Worm (Caenorhabditis elegans) whole organism, L4 larva: ENCODE data around the gene irld-22.

Experiments
- D1046.2 ChIP-seq: fragments of 200-800 bp; sonication (Bioruptor generic); IDR thresholded peaks from 2 replicates; pipeline ENCODE4 v1.3.6; 2022; ENCODE audit warnings: missing genetic modification characterization, missing compliant biosample characterization
- F37D6.2 ChIP-seq: sonication (generic microtip); optimal IDR thresholded peaks from 2 replicates; lab custom pipeline; 2016; ENCODE audit warnings: mild to moderate bottlenecking, missing genetic modification characterization, missing compliant biosample characterization
- F44E2.7 ChIP-seq: fragments of 200-800 bp; sonication (Bioruptor generic); IDR thresholded peaks from 2 replicates; pipeline ENCODE4 v2.1.2; 2022; ENCODE audit warnings: missing genetic modification characterization, missing compliant biosample characterization
- F49E8.2 ChIP-seq: sonication (generic microtip); optimal IDR thresholded peaks from 2 replicates; lab custom pipeline; 2016; ENCODE audit warnings: missing compliant biosample characterization, mild to moderate bottlenecking, missing genetic modification characterization, borderline replicate concordance
- R02D3.7 ChIP-seq: fragments of 150-350 bp; sonication (generic microtip); optimal IDR thresholded peaks from 3 replicates; lab custom pipeline; 2014; ENCODE audit warnings: missing biosample characterization, missing genetic modification characterization
- T20F7.1 ChIP-seq: fragments of 200-800 bp; sonication (Bioruptor generic); optimal IDR thresholded peaks from 2 replicates; lab custom pipeline; 2018; ENCODE audit warnings: mild to moderate bottlenecking, missing genetic modification characterization, missing compliant biosample characterization
- aha-1 ChIP-seq: fragments of 150-350 bp; peaks from one replicate; lab custom pipeline; 2014; ENCODE audit warnings: missing biosample characterization, missing genetic modification characterization
- ama-1 ChIP-seq: fragments of 150-350 bp; optimal IDR thresholded peaks from 2 replicates; lab custom pipeline; 2014; ENCODE audit warnings: inconsistent platforms, mixed read lengths
- arid-1 ChIP-seq: fragments of 200-800 bp; sonication (Bioruptor generic); conservative IDR thresholded peaks from 2 replicates; pipeline ENCODE4 v1.3.6; 2022; ENCODE audit warnings: missing genetic modification reagents, missing genetic modification characterization, missing compliant biosample characterization
- ceh-82 ChIP-seq: sonication (generic microtip); optimal IDR thresholded peaks from 2 replicates; lab custom pipeline; 2017; ENCODE audit warnings: missing biosample characterization, missing genetic modification characterization
- daf-12 ChIP-seq: fragments of 150-350 bp; optimal IDR thresholded peaks from 2 replicates; lab custom pipeline; 2014; ENCODE audit warnings: missing biosample characterization, missing genetic modification reagents, missing genetic modification characterization
- dpl-1 ChIP-seq: fragments of 150-350 bp; optimal IDR thresholded peaks from 2 replicates; lab custom pipeline; 2014; ENCODE audit warnings: missing biosample characterization, missing genetic modification reagents, missing genetic modification characterization
- dve-1 ChIP-seq: sonication (generic microtip); optimal IDR thresholded peaks from 2 replicates; lab custom pipeline; 2017; ENCODE audit warnings: antibody characterized with exemption, mild to moderate bottlenecking, missing genetic modification characterization, missing compliant biosample characterization; ENCODE audit not compliant: insufficient read depth
- egl-27 ChIP-seq: sonication (generic microtip); optimal IDR thresholded peaks from 3 replicates; lab custom pipeline; 2017; ENCODE audit warnings: missing biosample characterization, missing genetic modification reagents, missing genetic modification characterization
- egl-43 ChIP-seq: fragments of 200-800 bp; sonication (Bioruptor generic); IDR thresholded peaks from 2 replicates; pipeline ENCODE4 v1.3.6; 2022; ENCODE audit warnings: missing genetic modification reagents, missing genetic modification characterization, missing compliant biosample characterization
- fos-1 ChIP-seq: fragments of 150-350 bp; optimal IDR thresholded peaks from 2 replicates; lab custom pipeline; 2014; ENCODE audit warnings: missing biosample characterization, missing genetic modification characterization
- lin-1 ChIP-seq: fragments of 200-800 bp; sonication (Bioruptor generic); IDR thresholded peaks from 2 replicates; pipeline ENCODE4 v1.3.6; 2022; ENCODE audit warnings: missing genetic modification reagents, missing genetic modification characterization, missing compliant biosample characterization
- lsy-2 ChIP-seq, 2 experiments: fragments of 150-350 bp in 1 of 2; sonication (generic microtip) in 1 of 2; optimal IDR thresholded peaks; 2 replicates each; lab custom pipeline; 2014 to 2017; ENCODE audit warnings: missing biosample characterization in 2 of 2, missing genetic modification characterization in 2 of 2
- mep-1 ChIP-seq: fragments of 150-350 bp; sonication (generic microtip); optimal IDR thresholded peaks from 3 replicates; lab custom pipeline; 2014; ENCODE audit warnings: missing biosample characterization, missing genetic modification characterization
- mxl-2 ChIP-seq: fragments of 200-800 bp; sonication (Bioruptor generic); conservative IDR thresholded peaks from 2 replicates; pipeline ENCODE4 v1.3.6; 2022; ENCODE audit warnings: missing genetic modification reagents, missing genetic modification characterization, missing compliant biosample characterization
- nhr-10 ChIP-seq: fragments of 150-350 bp; optimal IDR thresholded peaks from 2 replicates; lab custom pipeline; 2014; ENCODE audit warnings: missing biosample characterization, missing genetic modification characterization
- nhr-11 ChIP-seq: fragments of 150-350 bp; optimal IDR thresholded peaks from 2 replicates; lab custom pipeline; 2014; ENCODE audit warnings: missing biosample characterization, missing genetic modification characterization
- nhr-237 ChIP-seq: sonication (generic microtip); optimal IDR thresholded peaks from 2 replicates; lab custom pipeline; 2017; ENCODE audit warnings: missing biosample characterization, missing genetic modification characterization
- nhr-25 ChIP-seq: sonication (generic microtip); optimal IDR thresholded peaks from 2 replicates; lab custom pipeline; 2017; ENCODE audit warnings: missing genetic modification characterization, mild to moderate bottlenecking, missing compliant biosample characterization, antibody characterized with exemption, moderate library complexity, borderline replicate concordance; ENCODE audit not compliant: insufficient read depth
- nhr-41 ChIP-seq: fragments of 200-800 bp; sonication (Bioruptor generic); IDR thresholded peaks from 2 replicates; pipeline ENCODE4 v1.3.6; 2022; ENCODE audit warnings: missing genetic modification reagents, missing genetic modification characterization, missing compliant biosample characterization
- nhr-48 ChIP-seq: sonication (generic microtip); optimal IDR thresholded peaks from 2 replicates; lab custom pipeline; 2016; ENCODE audit warnings: mild to moderate bottlenecking, missing genetic modification characterization, missing compliant biosample characterization
- pqm-1 ChIP-seq: sonication (generic microtip); optimal IDR thresholded peaks from 2 replicates; lab custom pipeline; 2017; ENCODE audit warnings: missing biosample characterization, missing genetic modification characterization
- snpc-1.2 ChIP-seq: fragments of 200-800 bp; sonication (Bioruptor generic); IDR thresholded peaks from 2 replicates; pipeline ENCODE4 v1.3.6; 2022; ENCODE audit warnings: missing genetic modification reagents, missing genetic modification characterization, missing compliant biosample characterization
- spr-3 ChIP-seq: fragments of 200-800 bp; sonication (Bioruptor generic); optimal IDR thresholded peaks from 2 replicates; lab custom pipeline; 2018; ENCODE audit warnings: mild to moderate bottlenecking, missing genetic modification characterization, missing compliant biosample characterization
- unc-130 ChIP-seq: sonication (generic microtip); optimal IDR thresholded peaks from 2 replicates; lab custom pipeline; 2016; ENCODE audit warnings: missing genetic modification reagents, missing genetic modification characterization, missing compliant biosample characterization
- vab-7 ChIP-seq: fragments of 200-800 bp; sonication (Bioruptor generic); IDR thresholded peaks from 2 replicates; pipeline ENCODE4 v1.3.6; 2022; ENCODE audit warnings: missing genetic modification reagents, missing genetic modification characterization, missing compliant biosample characterization
- zfp-2 ChIP-seq: sonication (generic microtip); optimal IDR thresholded peaks from 2 replicates; lab custom pipeline; 2016; ENCODE audit warnings: mild to moderate bottlenecking, missing genetic modification characterization, missing compliant biosample characterization

irld-22 gene

ce11 chrV:3884550-3884949 is 15.5 kb downstream of the irld-22 start:
- TF ChIP-seq pqm-1 (tag; lab: Kevin White, UChicago) (no peak), aha-1 (tag; lab: Kevin White, UChicago) (peak; percentile 90)

ce11 chrV:3878223-3878622 is 21.8 kb downstream of the irld-22 start, which contains the start of gene nhr-159:
Gene nhr-159, minus strand, starts transcription at chrV:3878323.
- TF ChIP-seq ama-1 (lab: Kevin White, UChicago) (no peak), dve-1 (tag; lab: Kevin White, UChicago) (no peak), egl-27 (tag; lab: Kevin White, UChicago) (no peak), D1046.2 (GFP tag; lab: Robert Waterston, UW) (no peak), lin-1 (GFP tag; lab: Robert Waterston, UW) (no peak), egl-43 (no peak), mxl-2 (GFP tag; lab: Robert Waterston, UW) (no peak), nhr-11 (tag; lab: Kevin White, UChicago) (no peak), R02D3.7 (tag; lab: Kevin White, UChicago) (no peak), nhr-237 (no peak), zfp-2 (tag; lab: Kevin White, UChicago) (no peak), ceh-82 (tag; lab: Kevin White, UChicago) (no peak), mep-1 (tag; lab: Kevin White, UChicago) (no peak)

- TF ChIP-seq nhr-10 (tag; lab: Kevin White, UChicago) (no peak), T20F7.1 (GFP tag; lab: Kevin White, UChicago) (no peak)
Observed at ce11 chrV:3877242-3877641, 22.8 kb downstream of the irld-22 start.

ce11 chrV:3874102-3874744 is 25.8 kb downstream of the irld-22 start, which contains the start of gene nhr-158:
Gene nhr-158, minus strand, starts transcription at chrV:3874152.
- TF ChIP-seq aha-1 (tag; lab: Kevin White, UChicago) (peak; percentile 42), nhr-25 (tag; lab: Kevin White, UChicago) (no peak), nhr-48 (tag; lab: Kevin White, UChicago) (peak; percentile 13), unc-130 (GFP tag; lab: Kevin White, UChicago) (no peak), vab-7 (no peak), F37D6.2 (tag; lab: Kevin White, UChicago) (peak; percentile 8), daf-12 (tag; lab: Kevin White, UChicago) (no peak), arid-1 (GFP tag; lab: Robert Waterston, UW) (no peak), F44E2.7 (GFP tag; lab: Robert Waterston, UW) (no peak), nhr-11 (tag; lab: Kevin White, UChicago) (peak; percentile 6)
- TF ChIP-seq, all 104 proteins: peak for 4

ce11 chrV:3870359-3870758 is 29.6 kb downstream of the irld-22 start:
- TF ChIP-seq F44E2.7 (GFP tag; lab: Robert Waterston, UW) (no peak), nhr-11 (tag; lab: Kevin White, UChicago) (peak; percentile 87), aha-1 (tag; lab: Kevin White, UChicago) (peak; percentile 59), dpl-1 (no peak), nhr-41 (GFP tag; lab: Robert Waterston, UW) (no peak), nhr-10 (tag; lab: Kevin White, UChicago) (no peak), snpc-1.2 (GFP tag; lab: Robert Waterston, UW) (no peak), fos-1 (tag; lab: Kevin White, UChicago) (no peak), F49E8.2 (tag; lab: Kevin White, UChicago) (no peak), lin-1 (GFP tag; lab: Robert Waterston, UW) (no peak), lsy-2 (tag; optimal IDR thresholded peaks at IDR 0.05; lab: Kevin White, UChicago) (peak in 1 of 2 experiments; percentile 1), mep-1 (tag; lab: Kevin White, UChicago) (no peak), spr-3 (no peak)
